Worm (Caenorhabditis elegans): ENCODE data around the gene Y50E8A.22.
"Not testable (repeated sequence)": the region's sequence is repeated elsewhere in the genome, so short reads cannot be mapped to it uniquely, and the experiment has no call there.

Y50E8A.22 gene

ce11 chrV:14762563-14762962 is 13.7 kb upstream of the Y50E8A.22 start:
- TF ChIP-seq ceh-82 (tag; optimal IDR thresholded peaks at IDR 0.05) (no peak), nhr-237 (tag; optimal IDR thresholded peaks at IDR 0.05) (no peak), jun-1 (tag; optimal IDR thresholded peaks at IDR 0.05) (no peak), fkh-10 (GFP tag; optimal IDR thresholded peaks at IDR 0.05) (no peak), ceh-9 (tag; optimal IDR thresholded peaks at IDR 0.05) (no peak), nhr-67 (tag; optimal IDR thresholded peaks at IDR 0.05) (no peak)

DNA sequence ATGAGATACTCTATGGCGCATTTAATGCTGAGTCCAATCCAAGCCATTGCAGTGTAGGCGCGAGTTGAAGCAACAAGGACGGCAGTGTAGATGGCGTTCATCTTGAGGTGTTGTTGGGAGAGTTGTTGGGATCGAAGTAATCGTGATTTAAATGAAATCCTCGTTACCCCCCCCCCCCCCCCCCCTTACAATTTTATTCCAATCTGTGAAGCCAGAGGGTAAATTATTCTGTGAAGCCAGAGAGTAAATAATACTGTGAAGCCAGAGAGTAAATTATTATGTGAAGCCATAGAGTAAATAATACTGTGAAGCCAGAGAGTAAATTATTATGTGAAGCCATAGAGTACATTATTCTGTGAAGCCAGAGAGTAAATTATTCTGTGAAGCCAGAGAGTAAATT is 1.5 kb upstream of the Y50E8A.22 start, which contains the start of gene nspa-10:
TSS of gene nspa-10 (minus strand) at position 101 of the 400 bp plus-strand sequence.
- not testable (repeated sequence) for TF ChIP-seq nhr-77, ceh-28, ceh-82 (tag; optimal IDR thresholded peaks at IDR 0.05)

ce11 chrV:14746975-14747374 is 1.9 kb downstream of the Y50E8A.22 start:
- TF ChIP-seq snpc-4 (tag; optimal IDR thresholded peaks at IDR 0.05) (no peak), ceh-9 (tag; optimal IDR thresholded peaks at IDR 0.05) (no peak), egl-27 (tag; optimal IDR thresholded peaks at IDR 0.05) (no peak), sea-2 (GFP tag; optimal IDR thresholded peaks at IDR 0.05) (no peak), nhr-23 (tag; optimal IDR thresholded peaks at IDR 0.05) (no peak), unc-39 (tag; optimal IDR thresholded peaks at IDR 0.05) (no peak)

DNA sequence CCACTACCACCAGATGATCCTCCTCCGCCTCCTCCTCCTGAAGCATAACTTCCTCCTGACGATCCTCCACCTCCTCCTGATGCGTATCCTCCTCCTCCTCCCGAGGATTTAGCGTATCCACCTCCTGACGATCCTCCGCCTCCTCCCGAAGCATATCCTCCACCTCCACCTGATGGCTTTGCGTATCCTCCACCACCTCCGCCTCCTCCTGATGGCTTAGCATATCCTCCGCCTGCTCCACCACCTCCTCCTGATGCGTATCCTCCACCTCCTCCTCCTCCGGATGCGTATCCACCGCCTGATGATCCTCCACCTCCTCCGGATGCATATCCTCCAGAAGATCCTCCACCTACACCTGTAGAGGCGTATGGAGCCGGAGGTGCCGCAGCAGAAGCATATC is 4.1 kb downstream of the Y50E8A.22 start:
- TF ChIP-seq eor-1 (tag; optimal IDR thresholded peaks at IDR 0.05) (no peak), pqm-1 (tag; optimal IDR thresholded peaks at IDR 0.05) (no peak), mdl-1 (tag; optimal IDR thresholded peaks at IDR 0.05) (no peak), nhr-28 (tag; optimal IDR thresholded peaks at IDR 0.05) (no peak), skn-1 (tag; optimal IDR thresholded peaks at IDR 0.05) (no peak), ama-1 (optimal IDR thresholded peaks at IDR 0.05) (no peak), nhr-25 (tag; optimal IDR thresholded peaks at IDR 0.05) (no peak), lsy-12 (tag; optimal IDR thresholded peaks at IDR 0.05) (no peak), egl-5 (tag; optimal IDR thresholded peaks at IDR 0.05) (no peak), elt-2 (tag; optimal IDR thresholded peaks at IDR 0.05) (no peak), nfya-1 (tag; optimal IDR thresholded peaks at IDR 0.05; ENCODE audit: insufficient read depth) (no peak), ceh-28 (tag; optimal IDR thresholded peaks at IDR 0.05) (no peak), fkh-2 (tag; optimal IDR thresholded peaks at IDR 0.05) (no peak), ceh-9 (tag; optimal IDR thresholded peaks at IDR 0.05) (no peak), R02D3.7 (tag; optimal IDR thresholded peaks at IDR 0.05) (no peak), ztf-4 (tag; optimal IDR thresholded peaks at IDR 0.05) (no peak), nhr-43 (tag; optimal IDR thresholded peaks at IDR 0.05; ENCODE audit: poor library complexity, severe bottlenecking) (no peak), ceh-16 (tag; optimal IDR thresholded peaks at IDR 0.05) (no peak)

DNA sequence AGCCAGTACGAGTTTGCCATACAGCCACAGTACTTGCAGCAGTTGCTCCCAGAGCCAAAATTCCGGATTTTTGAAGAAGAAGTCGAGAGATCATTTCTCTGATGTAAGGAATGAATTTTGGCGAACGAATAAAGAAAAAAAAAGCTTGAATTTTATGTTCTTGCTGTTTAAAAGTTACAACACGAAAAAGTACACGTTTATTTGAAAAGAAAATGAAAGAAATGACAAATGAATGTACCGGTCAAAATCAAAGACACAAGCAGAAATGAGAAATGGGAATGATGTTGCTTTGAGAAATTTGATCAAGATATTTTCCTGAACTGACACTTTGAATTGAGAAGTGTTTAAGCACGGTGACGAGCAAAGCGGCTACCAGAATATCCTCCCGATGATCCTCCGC is 7.7 kb downstream of the Y50E8A.22 start, which contains the start of gene Y50E8A.6:
TSS of gene Y50E8A.6 (minus strand) at position 101 of the 400 bp plus-strand sequence.
- TF ChIP-seq nhr-237 (tag; optimal IDR thresholded peaks at IDR 0.05) (no peak), nfya-1 (tag; optimal IDR thresholded peaks at IDR 0.05; ENCODE audit: insufficient read depth) (no peak), ztf-4 (tag; optimal IDR thresholded peaks at IDR 0.05) (no peak), fkh-2 (tag; optimal IDR thresholded peaks at IDR 0.05) (no peak), nhr-76 (tag; optimal IDR thresholded peaks at IDR 0.05) (no peak), unc-39 (tag; optimal IDR thresholded peaks at IDR 0.05) (no peak), hmg-11 (tag; optimal IDR thresholded peaks at IDR 0.05) (no peak), nhr-28 (tag; optimal IDR thresholded peaks at IDR 0.05) (no peak), snpc-4 (tag; optimal IDR thresholded peaks at IDR 0.05) (no peak), aly-2 (tag; optimal IDR thresholded peaks at IDR 0.05) (no peak), eor-1 (tag; optimal IDR thresholded peaks at IDR 0.05) (no peak), sea-2 (GFP tag; optimal IDR thresholded peaks at IDR 0.05) (no peak), ceh-16 (tag; optimal IDR thresholded peaks at IDR 0.05) (no peak), nhr-25 (tag; optimal IDR thresholded peaks at IDR 0.05) (no peak), zag-1 (tag; optimal IDR thresholded peaks at IDR 0.05) (no peak), pqm-1 (tag; optimal IDR thresholded peaks at IDR 0.05) (no peak), lin-39 (tag; optimal IDR thresholded peaks at IDR 0.05) (no peak), ceh-9 (tag; optimal IDR thresholded peaks at IDR 0.05) (no peak), daf-12 (tag; optimal IDR thresholded peaks at IDR 0.05) (no peak)
